Fruit fly (Drosophila melanogaster): ENCODE measurements around the gene pigs.

pigs gene

dm6 chrX:6573799-6574198 lies 26.1 kb upstream of the pigs start (continued):
- peak; percentile 41 for TF ChIP-seq Sox14 (GFP tag; optimal IDR thresholded peaks at IDR 0.05)
- TF ChIP-seq Eip93F (GFP tag; optimal IDR thresholded peaks at IDR 0.05): no peak
- peak; percentile 54 for TF ChIP-seq lz (GFP tag; optimal IDR thresholded peaks at IDR 0.05)
- peak; percentile 29 for TF ChIP-seq CG10631 (GFP tag; optimal IDR thresholded peaks at IDR 0.05)
- peak; percentile 48 for TF ChIP-seq acj6 (GFP tag; optimal IDR thresholded peaks at IDR 0.05)
- peak; percentile 42 for TF ChIP-seq CG6808 (GFP tag; optimal IDR thresholded peaks at IDR 0.05)
- TF ChIP-seq CG6854 (GFP tag; optimal IDR thresholded peaks at IDR 0.05): no peak
- TF ChIP-seq CG3919 (GFP tag; optimal IDR thresholded peaks at IDR 0.05): peak; percentile 16
- TF ChIP-seq CG9139 (GFP tag; optimal IDR thresholded peaks at IDR 0.05): no peak
- peak in 1 of 2 experiments; percentile 11 for TF ChIP-seq ss (GFP tag; optimal IDR thresholded peaks at IDR 0.05)
- peak; percentile 41 for TF ChIP-seq CG6276 (GFP tag; optimal IDR thresholded peaks at IDR 0.05)
- TF ChIP-seq Sox15 (GFP tag; optimal IDR thresholded peaks at IDR 0.05): peak; percentile 38
- TF ChIP-seq Hr39 (GFP tag; optimal IDR thresholded peaks at IDR 0.05): peak; percentile 20
- TF ChIP-seq CG11762 (GFP tag; optimal IDR thresholded peaks at IDR 0.05; ENCODE audit: insufficient read depth): no peak
- TF ChIP-seq Ets96B (tag; optimal IDR thresholded peaks at IDR 0.05): no peak
- peak; percentile 33 for TF ChIP-seq CG8632 (GFP tag; optimal IDR thresholded peaks at IDR 0.05)
- peak; percentile 8 for TF ChIP-seq achi (GFP tag; optimal IDR thresholded peaks at IDR 0.05)
- TF ChIP-seq Smox (GFP tag; optimal IDR thresholded peaks at IDR 0.05): peak; percentile 60
- TF ChIP-seq cyc (GFP tag; optimal IDR thresholded peaks at IDR 0.05): peak; percentile 35
- no peak for TF ChIP-seq dsx (GFP tag; optimal IDR thresholded peaks at IDR 0.05; ENCODE audit: poor library complexity, severe bottlenecking)
- no peak for TF ChIP-seq Gug (GFP tag; IDR thresholded peaks at IDR 0.05)
- TF ChIP-seq CG16779 (tag; optimal IDR thresholded peaks at IDR 0.05): no peak
- TF ChIP-seq CG10669 (GFP tag; optimal IDR thresholded peaks at IDR 0.05): peak; percentile 3
- peak; percentile 58 for TF ChIP-seq esn (GFP tag; optimal IDR thresholded peaks at IDR 0.05)
- no peak for TF ChIP-seq Hr38 (GFP tag; optimal IDR thresholded peaks at IDR 0.05)
- TF ChIP-seq Eip78C (GFP tag): peak; percentile 87
- peak; percentile 19 for TF ChIP-seq Ets21C (GFP tag; optimal IDR thresholded peaks at IDR 0.05)
- TF ChIP-seq spab (GFP tag; optimal IDR thresholded peaks at IDR 0.05): peak; percentile 6
- peak; percentile 33 for TF ChIP-seq Sox102F (GFP tag; optimal IDR thresholded peaks at IDR 0.05)
- no peak for TF ChIP-seq CG3032 (tag; optimal IDR thresholded peaks at IDR 0.05)

DNA sequence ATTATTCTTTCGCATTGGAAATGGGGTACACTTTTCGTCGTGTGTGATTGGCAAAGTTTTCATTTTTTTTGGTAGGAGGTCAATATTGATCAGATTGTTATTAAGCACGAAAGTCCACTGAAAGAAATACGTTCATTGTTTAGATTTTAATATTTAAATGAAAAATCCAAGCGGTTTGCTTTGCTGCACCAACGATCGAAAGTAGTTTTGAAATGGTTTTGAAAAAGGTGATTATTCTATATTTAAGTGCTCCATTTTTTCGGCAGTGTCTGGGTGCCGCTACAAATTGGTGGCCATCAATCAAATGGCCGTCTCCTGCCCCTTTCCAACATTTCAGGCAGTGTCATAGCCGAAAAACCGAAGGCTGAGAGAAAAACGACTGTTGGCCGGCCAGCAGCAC lies 25.4 kb upstream of the pigs start:
- peak; percentile 39 for TF ChIP-seq esn (GFP tag; optimal IDR thresholded peaks at IDR 0.05)
- peak; percentile 11 for TF ChIP-seq CG8632 (GFP tag; optimal IDR thresholded peaks at IDR 0.05)
- TF ChIP-seq CG6276 (GFP tag; optimal IDR thresholded peaks at IDR 0.05): peak; percentile 28
- TF ChIP-seq lz (GFP tag; optimal IDR thresholded peaks at IDR 0.05): peak; percentile 62
- peak; percentile 45 for TF ChIP-seq pdm3 (GFP tag; optimal IDR thresholded peaks at IDR 0.05)
- peak; percentile 25 for TF ChIP-seq net (GFP tag; optimal IDR thresholded peaks at IDR 0.05)
- no peak for TF ChIP-seq Ets96B (tag; optimal IDR thresholded peaks at IDR 0.05)
- no peak for TF ChIP-seq fd59A (GFP tag; optimal IDR thresholded peaks at IDR 0.05)
- TF ChIP-seq CG11902 (GFP tag; optimal IDR thresholded peaks at IDR 0.05): no peak
- TF ChIP-seq Gug (GFP tag; IDR thresholded peaks at IDR 0.05): no peak
- no peak for TF ChIP-seq CG10669 (GFP tag; optimal IDR thresholded peaks at IDR 0.05)
- TF ChIP-seq Hr4 (GFP tag; optimal IDR thresholded peaks at IDR 0.05): peak; percentile 71
- no peak for TF ChIP-seq salr (GFP tag; optimal IDR thresholded peaks at IDR 0.05)
- TF ChIP-seq CG8319 (GFP tag; optimal IDR thresholded peaks at IDR 0.05): no peak
- TF ChIP-seq CG11762 (GFP tag; optimal IDR thresholded peaks at IDR 0.05; ENCODE audit: insufficient read depth): no peak
- TF ChIP-seq CG32006 (GFP tag; optimal IDR thresholded peaks at IDR 0.05): peak; percentile 61
- TF ChIP-seq dsx (GFP tag; optimal IDR thresholded peaks at IDR 0.05; ENCODE audit: poor library complexity, severe bottlenecking): no peak
- peak; percentile 36 for TF ChIP-seq CG34406 (GFP tag; optimal IDR thresholded peaks at IDR 0.05)
- no peak for TF ChIP-seq CG7368 (GFP tag; optimal IDR thresholded peaks at IDR 0.05)
- no peak for TF ChIP-seq CG3032 (tag; optimal IDR thresholded peaks at IDR 0.05)
- TF ChIP-seq eg (GFP tag; IDR thresholded peaks at IDR 0.05): peak; percentile 77
- peak; percentile 67 for TF ChIP-seq Met (GFP tag; optimal IDR thresholded peaks at IDR 0.05)
- peak; percentile 72 for TF ChIP-seq topi (GFP tag; optimal IDR thresholded peaks at IDR 0.05)
- no peak for TF ChIP-seq ss (GFP tag; optimal IDR thresholded peaks at IDR 0.05)
- no peak for TF ChIP-seq CG6854 (GFP tag; optimal IDR thresholded peaks at IDR 0.05)
- TF ChIP-seq Lpt (GFP tag; optimal IDR thresholded peaks at IDR 0.05): peak; percentile 9
- peak; percentile 35 for TF ChIP-seq OdsH (GFP tag; optimal IDR thresholded peaks at IDR 0.05)
- TF ChIP-seq CG4318 (GFP tag; optimal IDR thresholded peaks at IDR 0.05): peak; percentile 36
- peak; percentile 68 for TF ChIP-seq CG8119 (GFP tag; IDR thresholded peaks at IDR 0.05)
- no peak for TF ChIP-seq fkh (GFP tag; optimal IDR thresholded peaks at IDR 0.05)
- TF ChIP-seq svp (GFP tag): peak; percentile 84
- no peak for TF ChIP-seq spab (GFP tag; optimal IDR thresholded peaks at IDR 0.05)
- TF ChIP-seq CG11294 (GFP tag; IDR thresholded peaks at IDR 0.05): peak; percentile 34; the same call in 1 of the 2 replicates

All from whole organism, prepupa.